Worm (Caenorhabditis elegans) whole organism, L3 larva: Measurements from ENCODE around the gene srp-8.

ENCODE experiments used
- R02D3.7 ChIP-seq: fragments of 150-350 bp; optimal IDR thresholded peaks from 2 replicates; lab custom pipeline; 2014; ENCODE audit warnings: missing biosample characterization, missing genetic modification characterization
- ceh-16 ChIP-seq: sonication (generic microtip); optimal IDR thresholded peaks from 2 replicates; lab custom pipeline; 2017; ENCODE audit warnings: missing biosample characterization, missing genetic modification characterization
- ceh-82 ChIP-seq: fragments of 150-350 bp; optimal IDR thresholded peaks from 2 replicates; lab custom pipeline; 2014; ENCODE audit warnings: missing biosample characterization, missing genetic modification characterization
- daf-12 ChIP-seq: fragments of 150-350 bp; optimal IDR thresholded peaks from 2 replicates; lab custom pipeline; 2014; ENCODE audit warnings: missing biosample characterization, missing genetic modification reagents, missing genetic modification characterization
- egl-5 ChIP-seq: fragments of 150-350 bp; optimal IDR thresholded peaks from 2 replicates; lab custom pipeline; 2017; ENCODE audit warnings: missing biosample characterization, missing genetic modification reagents, missing genetic modification characterization, inconsistent platforms
- elt-1 ChIP-seq: fragments of 150-350 bp; optimal IDR thresholded peaks from 2 replicates; lab custom pipeline; 2014; ENCODE audit warnings: missing biosample characterization, missing genetic modification characterization
- elt-2 ChIP-seq: sonication (generic microtip); optimal IDR thresholded peaks from 2 replicates; lab custom pipeline; 2016; ENCODE audit warnings: missing genetic modification reagents, mild to moderate bottlenecking, missing genetic modification characterization, missing compliant biosample characterization
- eor-1 ChIP-seq, 2 experiments: fragments of 150-350 bp; optimal IDR thresholded peaks; 2 replicates each; lab custom pipeline; 2014 to 2018; ENCODE audit warnings: missing biosample characterization in 2 of 2, missing genetic modification characterization in 2 of 2
- fkh-10 ChIP-seq: sonication (generic microtip); optimal IDR thresholded peaks from 2 replicates; lab custom pipeline; 2017; ENCODE audit warnings: missing biosample characterization, missing genetic modification reagents, missing genetic modification characterization
- fkh-2 ChIP-seq: fragments of 150-350 bp; optimal IDR thresholded peaks from 2 replicates; lab custom pipeline; 2014; ENCODE audit warnings: missing biosample characterization, missing genetic modification reagents, missing genetic modification characterization
- fos-1 ChIP-seq: fragments of 150-350 bp; optimal IDR thresholded peaks from 2 replicates; lab custom pipeline; 2014; ENCODE audit warnings: missing biosample characterization, missing genetic modification characterization
- hmg-11 ChIP-seq: sonication (generic microtip); optimal IDR thresholded peaks from 2 replicates; lab custom pipeline; 2016; ENCODE audit warnings: missing genetic modification characterization, missing compliant biosample characterization
- jun-1 ChIP-seq: fragments of 150-350 bp; optimal IDR thresholded peaks from 2 replicates; lab custom pipeline; 2014; ENCODE audit warnings: missing biosample characterization, missing genetic modification reagents, missing genetic modification characterization
- lin-15B ChIP-seq: fragments of 150-350 bp; optimal IDR thresholded peaks from 2 replicates; lab custom pipeline; 2014; ENCODE audit warnings: missing biosample characterization, missing genetic modification characterization
- mdl-1 ChIP-seq: fragments of 150-350 bp; optimal IDR thresholded peaks from 2 replicates; lab custom pipeline; 2014; ENCODE audit warnings: missing biosample characterization, missing genetic modification characterization
- nfya-1 ChIP-seq: sonication (generic microtip); optimal IDR thresholded peaks from 2 replicates; lab custom pipeline; 2017; ENCODE audit warnings: missing genetic modification characterization, mild to moderate bottlenecking, missing compliant biosample characterization, antibody characterized with exemption, moderate library complexity; ENCODE audit not compliant: insufficient read depth
- nhr-11 ChIP-seq: fragments of 150-350 bp; optimal IDR thresholded peaks from 2 replicates; lab custom pipeline; 2014; ENCODE audit warnings: missing biosample characterization, missing genetic modification characterization
- nhr-12 ChIP-seq: fragments of 150-350 bp; optimal IDR thresholded peaks from 2 replicates; lab custom pipeline; 2014; ENCODE audit warnings: missing biosample characterization, missing genetic modification characterization
- nhr-23 ChIP-seq: fragments of 150-350 bp; optimal IDR thresholded peaks from 2 replicates; lab custom pipeline; 2014; ENCODE audit warnings: missing biosample characterization, missing genetic modification reagents, missing genetic modification characterization
- nhr-237 ChIP-seq: fragments of 150-350 bp; optimal IDR thresholded peaks from 2 replicates; lab custom pipeline; 2014; ENCODE audit warnings: missing biosample characterization, missing genetic modification characterization
- nhr-28 ChIP-seq: fragments of 150-350 bp; optimal IDR thresholded peaks from 2 replicates; lab custom pipeline; 2014; ENCODE audit warnings: missing biosample characterization, missing genetic modification characterization
- nhr-43 ChIP-seq: sonication (generic microtip); optimal IDR thresholded peaks from 2 replicates; lab custom pipeline; 2016; ENCODE audit warnings: mild to moderate bottlenecking, missing genetic modification characterization, missing compliant biosample characterization; ENCODE audit not compliant: poor library complexity, severe bottlenecking
- nhr-76 ChIP-seq: fragments of 150-350 bp; sonication (generic microtip); optimal IDR thresholded peaks from 5 replicates; lab custom pipeline; 2014; ENCODE audit warnings: missing biosample characterization, missing genetic modification characterization
- nhr-77 ChIP-seq: fragments of 150-350 bp; optimal IDR thresholded peaks from 2 replicates; lab custom pipeline; 2014; ENCODE audit warnings: missing biosample characterization, missing genetic modification characterization
- pha-4 ChIP-seq: fragments of 150-350 bp; optimal IDR thresholded peaks from 2 replicates; lab custom pipeline; 2014; ENCODE audit warnings: missing biosample characterization, missing genetic modification reagents, missing genetic modification characterization
- sea-2 ChIP-seq: fragments of 150-350 bp; sonication (generic microtip); optimal IDR thresholded peaks from 4 replicates; lab custom pipeline; 2014; ENCODE audit warnings: missing biosample characterization, missing genetic modification reagents, missing genetic modification characterization
- skn-1 ChIP-seq: fragments of 150-350 bp; optimal IDR thresholded peaks from 2 replicates; lab custom pipeline; 2014; ENCODE audit warnings: missing biosample characterization, missing genetic modification characterization
- snpc-4 ChIP-seq: fragments of 150-350 bp; optimal IDR thresholded peaks from 2 replicates; lab custom pipeline; 2014; ENCODE audit warnings: missing biosample characterization, missing genetic modification characterization
- tbx-2 ChIP-seq: sonication (generic microtip); optimal IDR thresholded peaks from 2 replicates; lab custom pipeline; 2016; ENCODE audit warnings: mild to moderate bottlenecking, missing genetic modification characterization, missing compliant biosample characterization
- unc-62 ChIP-seq: fragments of 150-350 bp; sonication (generic microtip); optimal IDR thresholded peaks from 4 replicates; lab custom pipeline; 2014; ENCODE audit warnings: missing biosample characterization, missing genetic modification reagents, missing genetic modification characterization
- ztf-11 ChIP-seq: fragments of 150-350 bp; optimal IDR thresholded peaks from 2 replicates; lab custom pipeline; 2014; ENCODE audit warnings: missing biosample characterization, missing genetic modification characterization

srp-8 gene

DNA sequence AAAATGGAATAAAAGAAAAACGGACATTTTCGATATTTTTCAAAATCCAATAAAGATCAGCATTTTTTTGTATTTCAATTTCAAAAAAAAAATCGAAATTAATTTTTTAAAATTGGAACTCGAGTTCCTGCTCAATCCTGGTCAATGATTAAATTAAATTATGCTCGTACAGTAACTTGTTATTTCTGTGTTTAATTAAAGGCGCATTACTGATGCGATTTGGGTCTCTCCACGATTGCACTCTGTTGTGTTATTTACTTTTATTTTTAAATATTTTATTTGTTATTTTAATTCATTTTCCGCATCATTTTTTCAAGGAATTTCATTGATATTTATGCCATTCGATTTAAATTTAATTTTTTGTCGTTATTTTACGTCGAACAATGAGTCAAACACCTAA is 5.2 kb upstream of the srp-8 start:
- TF ChIP-seq tbx-2 (tag; lab: Kevin White, UChicago) (no peak), nhr-43 (no peak), R02D3.7 (tag; lab: Kevin White, UChicago) (no peak)

- TF ChIP-seq tbx-2 (tag; lab: Kevin White, UChicago) = no peak
- peak; percentile 41 for TF ChIP-seq nfya-1
- TF ChIP-seq hmg-11 (tag; lab: Kevin White, UChicago) = peak; percentile 16
- no peak for TF ChIP-seq nhr-28 (tag; lab: Kevin White, UChicago)
- peak; percentile 38 for TF ChIP-seq nhr-23 (tag; lab: Kevin White, UChicago)
- no peak for TF ChIP-seq elt-1 (tag; lab: Kevin White, UChicago)
- no peak for TF ChIP-seq nhr-12 (tag; lab: Kevin White, UChicago)
- peak; percentile 81 for TF ChIP-seq pha-4 (tag; lab: Kevin White, UChicago)
- TF ChIP-seq fkh-10 (GFP tag; lab: Kevin White, UChicago) = no peak
- no peak for TF ChIP-seq sea-2 (GFP tag; lab: Kevin White, UChicago)
- no peak for TF ChIP-seq eor-1 (tag; optimal IDR thresholded peaks at IDR 0.05; lab: Kevin White, UChicago)
- TF ChIP-seq elt-2 (tag; lab: Kevin White, UChicago) = peak; percentile 21
Measured at ce11 chrV:8178914-8179542, 4.5 kb upstream of the srp-8 start, which contains the start of gene srp-7. srp-7 (plus strand) TSS chrV:8179126.

DNA sequence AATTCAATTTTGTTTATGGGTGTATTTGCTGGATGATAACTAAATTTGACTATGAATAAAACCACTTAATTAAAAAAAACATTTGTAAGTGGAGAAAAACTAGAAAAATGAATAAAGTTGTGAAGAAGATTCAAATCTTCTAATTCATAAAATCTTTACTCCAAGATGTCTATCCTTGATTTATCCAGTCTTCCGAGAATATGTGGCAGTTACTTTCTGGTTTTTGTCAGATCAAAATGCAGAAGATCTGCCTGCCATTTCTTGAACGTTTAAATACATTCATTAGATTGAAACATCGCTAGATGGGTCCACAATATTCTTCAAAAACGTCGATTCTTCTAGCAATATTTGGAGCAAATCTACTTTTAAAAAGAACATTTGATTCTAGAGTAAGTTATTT is 2.3 kb downstream of the srp-8 start, which contains the start of gene F20D6.2:
Gene F20D6.2, plus strand, starts transcription at position 301 of the 400 bp plus-strand sequence.
- TF ChIP-seq snpc-4 (tag; lab: Kevin White, UChicago) (no peak), nhr-76 (tag; lab: Kevin White, UChicago) (no peak), skn-1 (tag; lab: Kevin White, UChicago) (no peak), nhr-11 (tag; lab: Kevin White, UChicago) (no peak), nhr-237 (no peak), ceh-82 (tag; lab: Kevin White, UChicago) (no peak), egl-5 (tag; lab: Kevin White, UChicago) (no peak)

DNA sequence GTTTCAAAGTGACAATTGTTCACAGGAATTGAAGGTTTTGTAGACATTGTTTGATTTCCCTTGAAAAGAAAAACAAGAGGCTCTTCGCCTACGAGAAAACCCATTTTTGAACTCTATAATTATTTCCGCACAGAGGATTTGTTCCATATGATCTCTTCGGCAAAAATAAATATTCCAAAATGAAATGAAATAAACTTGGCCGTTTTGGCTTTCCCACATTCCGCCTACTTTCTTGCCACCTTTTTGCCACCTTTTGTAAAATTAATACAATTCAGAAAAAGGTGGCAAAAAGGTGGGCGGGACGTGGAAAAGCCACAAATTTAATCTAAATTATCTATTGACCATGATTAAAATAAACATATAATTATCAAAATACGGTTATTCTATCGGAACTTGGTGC is 4.9 kb downstream of the srp-8 start, which contains the start of gene F20D6.15:
Gene F20D6.15, minus strand, starts transcription at position 47 of the 400 bp plus-strand sequence.
- TF ChIP-seq lin-15B (no peak), ztf-11 (tag; lab: Kevin White, UChicago) (no peak), fos-1 (tag; lab: Kevin White, UChicago) (no peak), ceh-16 (tag; lab: Kevin White, UChicago) (no peak), nhr-23 (tag; lab: Kevin White, UChicago) (no peak), fkh-10 (GFP tag; lab: Kevin White, UChicago) (no peak)

ce11 chrV:8190016-8190415 is 6.5 kb downstream of the srp-8 start, which contains the start of gene F20D6.12:
F20D6.12 (minus strand) TSS chrV:8190116.
- TF ChIP-seq mdl-1 (tag; lab: Kevin White, UChicago) = no peak
- no peak for TF ChIP-seq elt-2 (tag; lab: Kevin White, UChicago)
- TF ChIP-seq daf-12 (tag; lab: Kevin White, UChicago) = no peak
- no peak for TF ChIP-seq nhr-77 (tag; lab: Kevin White, UChicago)
- no peak for TF ChIP-seq eor-1 (tag; optimal IDR thresholded peaks at IDR 0.05; lab: Kevin White, UChicago)
- no peak for TF ChIP-seq jun-1 (tag; lab: Kevin White, UChicago)
- TF ChIP-seq hmg-11 (tag; lab: Kevin White, UChicago) = no peak
- TF ChIP-seq elt-1 (tag; lab: Kevin White, UChicago) = no peak
- no peak for TF ChIP-seq unc-62 (GFP tag; lab: Kevin White, UChicago)
- TF ChIP-seq ceh-82 (tag; lab: Kevin White, UChicago) = no peak

DNA sequence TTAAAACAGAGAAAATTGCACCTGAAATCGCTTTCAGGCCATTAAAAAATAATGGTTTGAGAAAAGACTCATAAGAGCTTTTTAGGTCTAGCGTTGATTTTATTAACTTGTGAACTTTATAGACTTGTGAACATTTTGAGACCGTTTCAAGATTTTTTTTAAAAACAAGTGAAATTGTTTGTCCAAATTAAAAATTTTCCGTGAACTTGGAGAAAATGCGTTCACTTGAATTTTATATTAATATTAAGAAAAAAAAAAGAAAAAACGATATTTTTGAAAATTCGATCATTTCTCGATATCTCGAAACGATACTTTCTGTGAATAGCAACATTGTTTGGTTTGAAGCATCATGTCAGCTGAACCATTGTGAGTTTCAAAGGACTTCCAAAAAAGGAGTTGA is 6.9 kb downstream of the srp-8 start, which contains the start of gene F20D6.1:
Gene F20D6.1, plus strand, starts transcription at position 301 of the 400 bp plus-strand sequence.
- TF ChIP-seq fkh-2 (tag; lab: Kevin White, UChicago) (no peak), nhr-43 (no peak), ceh-82 (tag; lab: Kevin White, UChicago) (no peak), lin-15B (no peak)
- TF ChIP-seq, all 47 proteins: peak for 0
